Worm (Caenorhabditis elegans) whole organism, L2 larva: ENCODE results near the gene mbk-1.

Experiments used
- ZK546.5 ChIP-seq: sonication (generic microtip); optimal IDR thresholded peaks from 2 replicates; lab custom pipeline; 2017; ENCODE audit warnings: missing biosample characterization, missing genetic modification characterization
- ama-1 ChIP-seq: fragments of 150-350 bp; optimal IDR thresholded peaks from 2 replicates; lab custom pipeline; 2018; ENCODE audit warnings: inconsistent platforms
- ceh-82 ChIP-seq: fragments of 150-350 bp; optimal IDR thresholded peaks from 2 replicates; lab custom pipeline; 2014; ENCODE audit warnings: missing biosample characterization, missing genetic modification characterization
- egl-27 ChIP-seq: sonication (generic microtip); optimal IDR thresholded peaks from 3 replicates; lab custom pipeline; 2017; ENCODE audit warnings: missing biosample characterization, missing genetic modification reagents, missing genetic modification characterization
- lsy-2 ChIP-seq, 2 experiments: fragments of 150-350 bp in 1 of 2; sonication (generic microtip) in 1 of 2; optimal IDR thresholded peaks; 2 replicates each; lab custom pipeline; 2014 to 2017; ENCODE audit warnings: missing biosample characterization in 2 of 2, missing genetic modification characterization in 2 of 2
- nhr-12 ChIP-seq: fragments of 150-350 bp; optimal IDR thresholded peaks from 2 replicates; lab custom pipeline; 2014; ENCODE audit warnings: missing biosample characterization, missing genetic modification characterization
- nhr-6 ChIP-seq: fragments of 150-350 bp; optimal IDR thresholded peaks from 2 replicates; lab custom pipeline; 2014; ENCODE audit warnings: missing biosample characterization, missing genetic modification characterization
- sma-9 ChIP-seq, 2 experiments: fragments of 150-350 bp in 1 of 2; sonication (generic microtip) in 1 of 2; optimal IDR thresholded peaks; 2 replicates each; lab custom pipeline; 2014 to 2016; ENCODE audit warnings: missing genetic modification characterization in 2 of 2, mild to moderate bottlenecking in 1 of 2, missing biosample characterization in 1 of 2, missing compliant biosample characterization in 1 of 2, missing genetic modification reagents in 1 of 2, moderate library complexity in 1 of 2
- unc-39 ChIP-seq: fragments of 150-350 bp; optimal IDR thresholded peaks from 2 replicates; lab custom pipeline; 2014; ENCODE audit warnings: missing biosample characterization, missing genetic modification characterization
- unc-62 ChIP-seq: fragments of 150-350 bp; optimal IDR thresholded peaks from 2 replicates; lab custom pipeline; 2014; ENCODE audit warnings: missing biosample characterization, missing genetic modification reagents, missing genetic modification characterization
- ztf-1 ChIP-seq: fragments of 200-800 bp; sonication (Bioruptor generic); conservative IDR thresholded peaks from 2 replicates; pipeline ENCODE4 v1.3.6; 2022; ENCODE audit warnings: missing genetic modification characterization, missing compliant biosample characterization

- no peak for TF ChIP-seq nhr-12
- no peak for TF ChIP-seq ZK546.5 (tag; lab: Kevin White, UChicago)
- TF ChIP-seq ceh-82 (tag; lab: Kevin White, UChicago) = no peak
- peak in 1 of 2 experiments; percentile 64 for TF ChIP-seq lsy-2 (tag; optimal IDR thresholded peaks at IDR 0.05; lab: Kevin White, UChicago)
- TF ChIP-seq unc-62 = no peak
- peak; percentile 97 for TF ChIP-seq sma-9 (GFP tag; optimal IDR thresholded peaks at IDR 0.05; lab: Kevin White, UChicago)
- TF ChIP-seq sma-9 (tag; optimal IDR thresholded peaks at IDR 0.05; lab: Kevin White, UChicago) = peak; percentile 40
- no peak for TF ChIP-seq ama-1 (lab: Kevin White, UChicago)
- TF ChIP-seq unc-39 (tag; lab: Kevin White, UChicago) = no peak
- TF ChIP-seq egl-27 (tag; lab: Kevin White, UChicago) = peak; percentile 71
- peak; percentile 59 for TF ChIP-seq nhr-6
- TF ChIP-seq ztf-1 = no peak
Observed at ce11 chrX:14790320-14791048, 33.9 kb downstream of the mbk-1 start, which contains the start of gene tatn-1.
